Fruit fly (Drosophila melanogaster) whole organism, embryonic: ENCODE results near the gene Ldh.

Experiments used
- Abd-B ChIP-seq: fragments of 200-800 bp; sonication (Bioruptor generic); optimal IDR thresholded peaks from 2 replicates; lab custom pipeline; 2018; ENCODE audit warnings: missing biosample characterization, mild to moderate bottlenecking, missing genetic modification characterization, moderate library complexity
- Atf6 ChIP-seq: fragments of 200-800 bp; sonication (Bioruptor generic); IDR thresholded peaks from 2 replicates; pipeline ENCODE4 v1.3.6; 2022; ENCODE audit warnings: missing biosample characterization, missing genetic modification characterization
- Bdp1 ChIP-seq: fragments of 200-800 bp; sonication (Bioruptor generic); optimal IDR thresholded peaks from 3 replicates; lab custom pipeline; 2016; ENCODE audit warnings: missing biosample characterization, missing genetic modification characterization
- BtbVII ChIP-seq: fragments of 200-800 bp; sonication (Bioruptor generic); optimal IDR thresholded peaks from 3 replicates; lab custom pipeline; 2017; ENCODE audit warnings: missing biosample characterization, mild to moderate bottlenecking, missing genetic modification characterization
- Bteb2 ChIP-seq: fragments of 200-800 bp; sonication (Bioruptor generic); optimal IDR thresholded peaks from 2 replicates; lab custom pipeline; 2016; ENCODE audit warnings: missing biosample characterization, missing genetic modification characterization
- CG10431 ChIP-seq: fragments of 200-800 bp; sonication (Bioruptor generic); optimal IDR thresholded peaks from 3 replicates; lab custom pipeline; 2018; ENCODE audit warnings: missing biosample characterization, mild to moderate bottlenecking, missing genetic modification characterization
- CG11398 ChIP-seq: fragments of 200-800 bp; sonication (Bioruptor generic); optimal IDR thresholded peaks from 2 replicates; lab custom pipeline; 2016; ENCODE audit warnings: missing biosample characterization, missing genetic modification characterization
- CG13424 ChIP-seq: fragments of 200-800 bp; sonication (Bioruptor generic); optimal IDR thresholded peaks from 2 replicates; lab custom pipeline; 2019; ENCODE audit warnings: missing biosample characterization, mild to moderate bottlenecking, missing genetic modification characterization, moderate library complexity
- CG14667 ChIP-seq: fragments of 200-800 bp; sonication (Bioruptor generic); IDR thresholded peaks from 2 replicates; pipeline ENCODE4 v1.3.6; 2022; ENCODE audit warnings: missing biosample characterization, missing genetic modification characterization
- CG15269 ChIP-seq: fragments of 200-800 bp; sonication (Bioruptor generic); optimal IDR thresholded peaks from 2 replicates; lab custom pipeline; 2018; ENCODE audit warnings: missing biosample characterization, mild to moderate bottlenecking, missing genetic modification characterization, moderate library complexity
- CG17568 ChIP-seq: fragments of 200-800 bp; sonication (Bioruptor generic); optimal IDR thresholded peaks from 2 replicates; lab custom pipeline; 2018; ENCODE audit warnings: missing biosample characterization, mild to moderate bottlenecking, missing genetic modification characterization, moderate library complexity
- CG17912 ChIP-seq: fragments of 200-800 bp; sonication (Bioruptor generic); optimal IDR thresholded peaks from 2 replicates; lab custom pipeline; 2018; ENCODE audit warnings: missing biosample characterization, mild to moderate bottlenecking, missing genetic modification characterization
- CG2199 ChIP-seq: fragments of 200-800 bp; sonication (Bioruptor generic); IDR thresholded peaks from 3 replicates; pipeline ENCODE4 v1.3.6; 2022; ENCODE audit warnings: missing biosample characterization, missing genetic modification characterization
- CG34422 ChIP-seq: fragments of 200-800 bp; sonication (Bioruptor generic); IDR thresholded peaks from 3 replicates; pipeline ENCODE4 v1.3.6; 2022; ENCODE audit warnings: missing biosample characterization, missing genetic modification characterization
- CG4360 ChIP-seq: fragments of 200-800 bp; sonication (Bioruptor generic); IDR thresholded peaks from 2 replicates; pipeline ENCODE4 v1.3.6; 2022; ENCODE audit warnings: missing biosample characterization, missing genetic modification characterization
- CG6254 ChIP-seq: fragments of 200-800 bp; sonication (Bioruptor generic); optimal IDR thresholded peaks from 3 replicates; lab custom pipeline; 2017; ENCODE audit warnings: mild to moderate bottlenecking, missing biosample characterization, missing genetic modification reagents, missing genetic modification characterization
- CG6683 ChIP-seq: fragments of 200-800 bp; sonication (Bioruptor generic); optimal IDR thresholded peaks from 2 replicates; lab custom pipeline; 2017; ENCODE audit warnings: missing biosample characterization, mild to moderate bottlenecking, missing genetic modification characterization, missing genetic modification reagents
- CHES-1-like ChIP-seq: fragments of 200-800 bp; sonication (Bioruptor generic); optimal IDR thresholded peaks from 2 replicates; lab custom pipeline; 2016; ENCODE audit warnings: missing biosample characterization, missing genetic modification characterization
- CkIIα-i1 ChIP-seq: fragments of 200-800 bp; sonication (Bioruptor generic); IDR thresholded peaks from 2 replicates; pipeline ENCODE4 v1.3.6; 2022; ENCODE audit warnings: missing biosample characterization, missing genetic modification characterization
- D19B ChIP-seq: fragments of 200-800 bp; sonication (Bioruptor generic); optimal IDR thresholded peaks from 2 replicates; lab custom pipeline; 2017; ENCODE audit warnings: missing biosample characterization, mild to moderate bottlenecking, missing genetic modification characterization
- Drgx ChIP-seq: fragments of 200-800 bp; sonication (Bioruptor generic); IDR thresholded peaks from 2 replicates; pipeline ENCODE4 v1.3.6; 2022; ENCODE audit warnings: missing biosample characterization, missing genetic modification characterization
- HLHmδ ChIP-seq: fragments of 200-800 bp; sonication (Bioruptor generic); optimal IDR thresholded peaks from 2 replicates; lab custom pipeline; 2018; ENCODE audit warnings: missing biosample characterization, mild to moderate bottlenecking, missing genetic modification characterization, moderate library complexity
- HmgZ ChIP-seq: fragments of 200-800 bp; sonication (Bioruptor generic); optimal IDR thresholded peaks from 2 replicates; lab custom pipeline; 2018; ENCODE audit warnings: missing biosample characterization, mild to moderate bottlenecking, missing genetic modification characterization
- Jarid2 ChIP-seq: fragments of 200-800 bp; sonication (Bioruptor generic); optimal IDR thresholded peaks from 3 replicates; lab custom pipeline; 2017; ENCODE audit warnings: mild to moderate bottlenecking, missing biosample characterization, missing genetic modification reagents, missing genetic modification characterization
- MESR4 ChIP-seq: fragments of 200-800 bp; sonication (Bioruptor generic); optimal IDR thresholded peaks from 2 replicates; lab custom pipeline; 2018; ENCODE audit warnings: missing biosample characterization, mild to moderate bottlenecking, missing genetic modification characterization, moderate library complexity
- Mad ChIP-seq: fragments of 200-800 bp; sonication (Bioruptor generic); optimal IDR thresholded peaks from 2 replicates; lab custom pipeline; 2016; ENCODE audit warnings: missing biosample characterization, missing genetic modification characterization
- Opbp ChIP-seq: fragments of 200-800 bp; sonication (Bioruptor generic); IDR thresholded peaks from 3 replicates; pipeline ENCODE4 v1.3.6; 2022; ENCODE audit warnings: missing biosample characterization, missing genetic modification characterization; ENCODE audit not compliant: partially characterized antibody
- bigmax ChIP-seq: fragments of 200-800 bp; sonication (Bioruptor generic); optimal IDR thresholded peaks from 2 replicates; lab custom pipeline; 2018; ENCODE audit warnings: missing biosample characterization, mild to moderate bottlenecking, missing genetic modification characterization
- bsh ChIP-seq, 2 experiments: fragments of 200-800 bp; sonication (Bioruptor generic); optimal IDR thresholded peaks; 2 replicates each; lab custom pipeline; 2017 to 2018; ENCODE audit warnings: mild to moderate bottlenecking in 2 of 2, missing biosample characterization in 2 of 2, missing genetic modification characterization in 2 of 2, moderate library complexity in 1 of 2
- caup ChIP-seq: fragments of 200-800 bp; sonication (Bioruptor generic); optimal IDR thresholded peaks from 3 replicates; lab custom pipeline; 2017; ENCODE audit warnings: missing biosample characterization, mild to moderate bottlenecking, missing genetic modification characterization, moderate library complexity; ENCODE audit not compliant: severe bottlenecking
- chm ChIP-seq: fragments of 200-800 bp; sonication (Bioruptor generic); IDR thresholded peaks from 2 replicates; pipeline ENCODE4 v1.3.6; 2022; ENCODE audit warnings: missing biosample characterization, missing genetic modification characterization
- ci ChIP-seq: fragments of 200-800 bp; sonication (Bioruptor generic); IDR thresholded peaks from 3 replicates; pipeline ENCODE4 v1.3.6; 2022; ENCODE audit warnings: missing biosample characterization, missing genetic modification characterization
- crol ChIP-seq: fragments of 200-800 bp; sonication (Bioruptor generic); IDR thresholded peaks from 2 replicates; pipeline ENCODE4 v1.3.6; 2022; ENCODE audit warnings: missing biosample characterization, missing genetic modification characterization
- eve ChIP-seq, 2 experiments: fragments of >200 bp; optimal IDR thresholded peaks; 2 replicates each; lab custom pipeline; 2017; ENCODE audit warnings: missing biosample characterization in 2 of 2, missing genetic modification characterization in 2 of 2
- fu2 ChIP-seq: fragments of 200-800 bp; sonication (Bioruptor generic); optimal IDR thresholded peaks from 2 replicates; lab custom pipeline; 2016; ENCODE audit warnings: missing biosample characterization, missing genetic modification characterization
- gsb-n ChIP-seq: fragments of 200-800 bp; sonication (Bioruptor generic); optimal IDR thresholded peaks from 3 replicates; lab custom pipeline; 2018; ENCODE audit warnings: missing biosample characterization, mild to moderate bottlenecking, missing genetic modification characterization
- hth ChIP-seq: fragments of >200 bp; optimal IDR thresholded peaks from 2 replicates; lab custom pipeline; 2017; ENCODE audit warnings: inconsistent platforms
- kah ChIP-seq: fragments of 200-800 bp; sonication (Bioruptor generic); optimal IDR thresholded peaks from 2 replicates; lab custom pipeline; 2018; ENCODE audit warnings: missing biosample characterization, mild to moderate bottlenecking, missing genetic modification characterization
- nerfin-1 ChIP-seq: fragments of 200-800 bp; sonication (Bioruptor generic); optimal IDR thresholded peaks from 3 replicates; lab custom pipeline; 2019; ENCODE audit warnings: missing biosample characterization, mild to moderate bottlenecking, missing genetic modification characterization, moderate library complexity
- odd ChIP-seq: fragments of 200-800 bp; sonication (Bioruptor generic); optimal IDR thresholded peaks from 2 replicates; lab custom pipeline; 2017; ENCODE audit warnings: missing biosample characterization, mild to moderate bottlenecking, missing genetic modification characterization
- prd ChIP-seq, 3 experiments: fragments of >200 bp in 2 of 3; fragments of 200-800 bp in 1 of 3; sonication (Bioruptor generic) in 1 of 3; optimal IDR thresholded peaks in 2 of 3; IDR thresholded peaks in 1 of 3; 2 replicates in 2 of 3; 3 replicates in 1 of 3; pipeline versions ENCODE4 v1.3.6 to Lab custom; 2017 to 2022; ENCODE audit warnings: missing biosample characterization in 1 of 3, missing genetic modification characterization in 1 of 3
- pum ChIP-seq: fragments of 200-800 bp; sonication (Bioruptor generic); optimal IDR thresholded peaks from 2 replicates; lab custom pipeline; 2016; ENCODE audit warnings: missing biosample characterization, missing genetic modification characterization
- ro ChIP-seq: fragments of 200-800 bp; sonication (Bioruptor generic); IDR thresholded peaks from 2 replicates; pipeline ENCODE4 v1.3.6; 2022; ENCODE audit warnings: missing biosample characterization, missing genetic modification characterization
- slbo ChIP-seq: fragments of 200-800 bp; sonication (Bioruptor generic); IDR thresholded peaks from 2 replicates; pipeline ENCODE4 v1.3.6; 2022; ENCODE audit warnings: missing biosample characterization, missing genetic modification characterization
- so ChIP-seq: fragments of 200-800 bp; sonication (Bioruptor generic); IDR thresholded peaks from 3 replicates; pipeline ENCODE4 v1.3.6; 2022; ENCODE audit warnings: missing biosample characterization, missing genetic modification characterization
- tll ChIP-seq, 2 experiments: fragments of 200-800 bp in 1 of 2; fragments of >200 bp in 1 of 2; sonication (Bioruptor generic) in 1 of 2; optimal IDR thresholded peaks; 2 replicates each; lab custom pipeline; 2017 to 2019; ENCODE audit warnings: missing biosample characterization in 2 of 2, missing genetic modification characterization in 2 of 2, mild to moderate bottlenecking in 1 of 2, moderate library complexity in 1 of 2
- zen ChIP-seq: fragments of 200-800 bp; sonication (Bioruptor generic); optimal IDR thresholded peaks from 3 replicates; lab custom pipeline; 2018; ENCODE audit warnings: missing biosample characterization, mild to moderate bottlenecking, missing genetic modification characterization, moderate library complexity

Ldh gene

DNA sequence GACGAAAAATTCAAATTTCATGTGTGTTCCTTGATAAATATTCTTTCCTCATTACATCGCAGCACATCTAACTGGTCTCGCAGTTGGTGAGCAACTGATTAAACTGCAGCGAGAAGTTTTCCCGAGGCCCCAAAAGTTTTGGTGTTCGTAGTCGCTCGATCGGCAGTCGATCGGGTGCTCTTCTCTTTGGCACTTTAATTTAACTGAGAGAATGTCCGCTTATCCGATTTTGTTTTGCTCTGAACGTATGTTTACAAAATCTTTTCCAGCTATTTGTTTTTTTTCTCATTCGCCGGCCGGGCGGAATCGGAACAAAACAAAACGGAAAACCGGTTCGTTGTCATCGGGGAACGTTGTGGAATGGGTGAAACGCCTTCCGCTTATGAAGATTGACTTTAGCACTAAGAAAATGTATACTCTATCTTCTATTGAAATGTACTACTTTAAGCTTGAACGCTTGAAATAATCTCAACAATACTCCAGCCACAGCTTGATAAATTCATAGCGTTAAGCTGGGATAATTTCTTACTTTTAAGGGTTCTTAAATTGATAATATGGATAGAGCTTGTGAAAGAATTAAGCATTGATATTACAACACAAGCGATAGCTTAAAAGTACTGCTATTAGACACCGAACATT is 43.9 kb downstream of the Ldh start (continued):
- TF ChIP-seq pum (GFP tag; lab: Kevin White, UChicago) (no peak), zen (tag; lab: Kevin White, UChicago) (no peak)

- TF ChIP-seq nerfin-1 (tag; lab: Kevin White, UChicago) (no peak), CG6254 (GFP tag; lab: Kevin White, UChicago) (no peak), ci (GFP tag; lab: Robert Waterston, UW) (peak; percentile 49; the same call in 2 of the 3 replicates), CG6683 (GFP tag; lab: Kevin White, UChicago) (no peak), kah (peak; percentile 27), bigmax (GFP tag; lab: Kevin White, UChicago) (no peak), crol (0 out of 2 replicates have a peak, but pooled peaks have one; percentile 24), CG2199 (GFP tag; lab: Robert Waterston, UW) (peak; percentile 71; the same call in 2 of the 3 replicates), odd (GFP tag; lab: Kevin White, UChicago) (no peak), Abd-B (GFP tag; lab: Kevin White, UChicago) (no peak), hth (no peak), CkIIα-i1 (GFP tag; lab: Robert Waterston, UW) (no peak), Drgx (GFP tag; lab: Robert Waterston, UW) (no peak), so (GFP tag; lab: Robert Waterston, UW) (peak; percentile 56; the same call in 2 of the 3 replicates), HLHmδ (GFP tag; lab: Kevin White, UChicago) (peak; percentile 75), CHES-1-like (GFP tag; lab: Kevin White, UChicago) (peak; percentile 27), Opbp (GFP tag; lab: Robert Waterston, UW) (0 out of 3 replicates have a peak, but pooled peaks have one; percentile 28), chm (GFP tag; lab: Robert Waterston, UW) (peak; percentile 82), BtbVII (GFP tag; lab: Kevin White, UChicago) (no peak), CG10431 (peak; percentile 41), ro (GFP tag; lab: Robert Waterston, UW) (no peak), tll (GFP tag; optimal IDR thresholded peaks at IDR 0.05; lab: Kevin White, UChicago) (no peak), D19B (GFP tag; lab: Kevin White, UChicago) (no peak), CG34422 (GFP tag; lab: Robert Waterston, UW) (peak; percentile 67), CG17568 (GFP tag; lab: Kevin White, UChicago) (peak; percentile 44), caup (GFP tag; lab: Kevin White, UChicago) (peak; percentile 32), CG11398 (GFP tag; lab: Kevin White, UChicago) (peak; percentile 47), eve (GFP tag; optimal IDR thresholded peaks at IDR 0.05; lab: Kevin White, UChicago) (no peak), Mad (peak; percentile 6), Bteb2 (GFP tag; lab: Kevin White, UChicago) (no peak), slbo (GFP tag; lab: Robert Waterston, UW) (no peak), HmgZ (tag; lab: Kevin White, UChicago) (no peak), CG15269 (no peak), prd (optimal IDR thresholded peaks at IDR 0.05; lab: Kevin White, UChicago) (no peak), prd (GFP tag; IDR thresholded peaks at IDR 0.05; lab: Robert Waterston, UW) (0 out of 3 replicates have a peak, but pooled peaks have one; percentile 3), MESR4 (GFP tag; lab: Kevin White, UChicago) (peak; percentile 24), Bdp1 (GFP tag; lab: Kevin White, UChicago) (no peak), Atf6 (GFP tag; lab: Robert Waterston, UW) (peak; percentile 44; the same call in 1 of the 2 replicates), CG17912 (GFP tag; lab: Kevin White, UChicago) (peak; percentile 16), CG14667 (GFP tag; lab: Robert Waterston, UW) (no peak), bsh (GFP tag; optimal IDR thresholded peaks at IDR 0.05; lab: Kevin White, UChicago) (no peak), CG4360 (GFP tag; lab: Robert Waterston, UW) (peak; percentile 15; the same call in 1 of the 2 replicates), CG13424 (no peak), Jarid2 (GFP tag; lab: Kevin White, UChicago) (peak; percentile 77), fu2 (GFP tag; lab: Kevin White, UChicago) (no peak), gsb-n (tag; lab: Kevin White, UChicago) (peak; percentile 7)
These were observed 44.7 kb downstream of the Ldh start, which contains the start of gene LanA for dm6 chr3L:6217806-6218205. LanA (minus strand) TSS chr3L:6218022.
